Fruit fly (Drosophila melanogaster) whole organism, embryonic: ENCODE measurements around the gene Rh2.

ENCODE experiments used
- CG10321 ChIP-seq: fragments of 200-800 bp; sonication (Bioruptor generic); IDR thresholded peaks from 2 replicates; pipeline ENCODE4 v1.3.6; 2022; ENCODE audit warnings: missing biosample characterization, missing genetic modification characterization
- CG1529 ChIP-seq: fragments of 200-800 bp; sonication (Bioruptor generic); optimal IDR thresholded peaks from 3 replicates; lab custom pipeline; 2018; ENCODE audit warnings: missing biosample characterization, missing genetic modification characterization
- Dip3 ChIP-seq: fragments of 200-800 bp; sonication (Bioruptor generic); optimal IDR thresholded peaks from 3 replicates; lab custom pipeline; 2016; ENCODE audit warnings: missing biosample characterization, missing genetic modification characterization
- Six4 ChIP-seq: fragments of 200-800 bp; sonication (Bioruptor generic); optimal IDR thresholded peaks from 2 replicates; lab custom pipeline; 2016; ENCODE audit warnings: missing biosample characterization, missing genetic modification characterization
- bab2 ChIP-seq: fragments of 200-800 bp; sonication (Bioruptor generic); optimal IDR thresholded peaks from 2 replicates; lab custom pipeline; 2016; ENCODE audit warnings: missing biosample characterization, missing genetic modification characterization
- dmrt11E ChIP-seq: fragments of 200-800 bp; sonication (Bioruptor generic); optimal IDR thresholded peaks from 3 replicates; lab custom pipeline; 2018; ENCODE audit warnings: missing biosample characterization, mild to moderate bottlenecking, missing genetic modification characterization, moderate library complexity
- insv ChIP-seq, 2 experiments: fragments of 200-800 bp; sonication (Bioruptor generic); optimal IDR thresholded peaks; 3 replicates each; lab custom pipeline; 2016 to 2018; ENCODE audit warnings: missing biosample characterization in 2 of 2, missing genetic modification characterization in 2 of 2
- inv ChIP-seq: fragments of 200-800 bp; sonication (Bioruptor generic); IDR thresholded peaks from 2 replicates; pipeline ENCODE4 v1.3.6; 2022; ENCODE audit warnings: missing biosample characterization, missing genetic modification characterization; ENCODE audit not compliant: partially characterized antibody
- knrl ChIP-seq: fragments of 200-800 bp; sonication (Bioruptor generic); IDR thresholded peaks from 3 replicates; pipeline ENCODE4 v1.3.6; 2022; ENCODE audit warnings: missing biosample characterization, missing genetic modification characterization; ENCODE audit not compliant: partially characterized antibody

dm6 chr3R:18924636-18924977, 25.4 kb downstream of the Rh2 start:
- TF ChIP-seq dmrt11E (tag; lab: Kevin White, UChicago) (no peak), CG1529 (no peak), Six4 (GFP tag; lab: Kevin White, UChicago) (no peak), CG10321 (GFP tag; lab: Robert Waterston, UW) (no peak), Dip3 (no peak), bab2 (GFP tag; lab: Kevin White, UChicago) (no peak), inv (no peak), insv (GFP tag; optimal IDR thresholded peaks at IDR 0.05; lab: Kevin White, UChicago) (no peak), knrl (no peak)
